Worm (Caenorhabditis elegans) whole organism, young adult: ENCODE data around the gene C34C12.9.
"Not testable (repeated sequence)": the region's sequence is repeated elsewhere in the genome, so short reads cannot be mapped to it uniquely, and the experiment has no call there.

Experiments used
- F57A8.1 ChIP-seq: fragments of 200-800 bp; sonication (Bioruptor generic); optimal IDR thresholded peaks from 2 replicates; lab custom pipeline; 2018; ENCODE audit warnings: mild to moderate bottlenecking, missing genetic modification characterization, moderate library complexity, missing compliant biosample characterization
- attf-6 ChIP-seq: fragments of 200-800 bp; sonication (Bioruptor generic); IDR thresholded peaks from 2 replicates; pipeline ENCODE4 v1.3.6; 2022; ENCODE audit warnings: missing genetic modification reagents, missing genetic modification characterization, missing compliant biosample characterization
- cebp-2 ChIP-seq: fragments of 200-800 bp; sonication (Bioruptor generic); IDR thresholded peaks from 2 replicates; pipeline ENCODE4 v1.3.6; 2022; ENCODE audit warnings: missing genetic modification characterization, missing compliant biosample characterization
- him-1 ChIP-seq: sonication (generic microtip); optimal IDR thresholded peaks from 2 replicates; lab custom pipeline; 2016; ENCODE audit warnings: missing genotype, missing genetic modification reagents, missing genetic modification characterization, missing compliant biosample characterization
- nhr-80 ChIP-seq: sonication (generic microtip); optimal IDR thresholded peaks from 2 replicates; lab custom pipeline; 2016; ENCODE audit warnings: missing genetic modification characterization, missing compliant biosample characterization

- TF ChIP-seq F57A8.1; attf-6 (GFP tag; lab: Robert Waterston, UW); him-1 (tag; lab: Kevin White, UChicago); nhr-80 (tag; lab: Kevin White, UChicago); cebp-2 (GFP tag; lab: Robert Waterston, UW): not testable (repeated sequence)
Measured at ce11 chrIII:3433487-3434131, 41.7 kb downstream of the C34C12.9 start.
